Worm (Caenorhabditis elegans) whole organism, L4 larva: ENCODE data around the gene clec-51.

Experiments used
- F44E2.7 ChIP-seq: fragments of 200-800 bp; sonication (Bioruptor generic); IDR thresholded peaks from 2 replicates; pipeline ENCODE4 v2.1.2; 2022; ENCODE audit warnings: missing genetic modification characterization, missing compliant biosample characterization
- ZK337.2 ChIP-seq: fragments of 200-800 bp; sonication (Bioruptor generic); IDR thresholded peaks from 2 replicates; pipeline ENCODE4 v1.3.6; 2022; ENCODE audit warnings: missing genetic modification reagents, missing genetic modification characterization, missing compliant biosample characterization
- aha-1 ChIP-seq: fragments of 150-350 bp; peaks from one replicate; lab custom pipeline; 2014; ENCODE audit warnings: missing biosample characterization, missing genetic modification characterization
- attf-4 ChIP-seq: sonication (generic microtip); optimal IDR thresholded peaks from 3 replicates; lab custom pipeline; 2017; ENCODE audit warnings: missing biosample characterization, missing genetic modification characterization
- ceh-20 ChIP-seq: fragments of 200-800 bp; sonication (Bioruptor generic); IDR thresholded peaks from 2 replicates; pipeline ENCODE4 v1.3.6; 2022; ENCODE audit warnings: missing genetic modification reagents, missing genetic modification characterization, missing compliant biosample characterization
- ceh-32 ChIP-seq: sonication (generic microtip); optimal IDR thresholded peaks from 2 replicates; lab custom pipeline; 2016; ENCODE audit warnings: mild to moderate bottlenecking, missing genetic modification characterization, missing compliant biosample characterization; ENCODE audit not compliant: poor library complexity
- daf-16 ChIP-seq, 3 experiments: sonication (generic microtip); optimal IDR thresholded peaks; 2 replicates each; lab custom pipeline; 2016 to 2017; ENCODE audit warnings: missing genetic modification characterization in 3 of 3, missing genetic modification reagents in 3 of 3, mild to moderate bottlenecking in 2 of 3, missing compliant biosample characterization in 2 of 3, missing biosample characterization in 1 of 3, moderate library complexity in 1 of 3
- dmd-6 ChIP-seq: fragments of 200-800 bp; sonication (Bioruptor generic); IDR thresholded peaks from 2 replicates; pipeline ENCODE4 v1.3.6; 2022; ENCODE audit warnings: missing genetic modification reagents, missing genetic modification characterization, missing compliant biosample characterization
- duxl-1 ChIP-seq: sonication (generic microtip); optimal IDR thresholded peaks from 2 replicates; lab custom pipeline; 2016; ENCODE audit warnings: mild to moderate bottlenecking, missing genetic modification characterization, moderate library complexity, missing compliant biosample characterization; ENCODE audit not compliant: poor library complexity
- dve-1 ChIP-seq: sonication (generic microtip); optimal IDR thresholded peaks from 2 replicates; lab custom pipeline; 2017; ENCODE audit warnings: antibody characterized with exemption, mild to moderate bottlenecking, missing genetic modification characterization, missing compliant biosample characterization; ENCODE audit not compliant: insufficient read depth
- egl-27 ChIP-seq: sonication (generic microtip); optimal IDR thresholded peaks from 3 replicates; lab custom pipeline; 2017; ENCODE audit warnings: missing biosample characterization, missing genetic modification reagents, missing genetic modification characterization
- fkh-10 ChIP-seq: fragments of 150-350 bp; optimal IDR thresholded peaks from 2 replicates; lab custom pipeline; 2014; ENCODE audit warnings: missing biosample characterization, missing genetic modification reagents, missing genetic modification characterization
- hlh-11 ChIP-seq: fragments of 200-800 bp; sonication (Bioruptor generic); optimal IDR thresholded peaks from 2 replicates; lab custom pipeline; 2018; ENCODE audit warnings: mild to moderate bottlenecking, missing genetic modification characterization, missing compliant biosample characterization
- hlh-30 ChIP-seq: sonication (generic microtip); optimal IDR thresholded peaks from 2 replicates; lab custom pipeline; 2017; ENCODE audit warnings: antibody characterized with exemption, mild to moderate bottlenecking, missing genetic modification characterization, missing compliant biosample characterization; ENCODE audit not compliant: insufficient read depth
- hmg-1.1 ChIP-seq: fragments of 200-800 bp; sonication (Bioruptor generic); IDR thresholded peaks from 2 replicates; pipeline ENCODE4 v1.3.6; 2022; ENCODE audit warnings: missing genetic modification reagents, missing genetic modification characterization, missing compliant biosample characterization
- jun-1 ChIP-seq: fragments of 150-350 bp; optimal IDR thresholded peaks from 2 replicates; lab custom pipeline; 2014; ENCODE audit warnings: missing biosample characterization, missing genetic modification reagents, missing genetic modification characterization
- lir-3 ChIP-seq: sonication (generic microtip); optimal IDR thresholded peaks from 2 replicates; lab custom pipeline; 2016; ENCODE audit warnings: mild to moderate bottlenecking, missing genetic modification characterization, missing compliant biosample characterization
- madf-9 ChIP-seq: fragments of 200-800 bp; sonication (Bioruptor generic); conservative IDR thresholded peaks from 2 replicates; pipeline ENCODE4 v1.3.6; 2022; ENCODE audit warnings: missing genetic modification reagents, missing genetic modification characterization, missing compliant biosample characterization
- mdt-29 ChIP-seq: fragments of 200-800 bp; sonication (Bioruptor generic); IDR thresholded peaks from 2 replicates; pipeline ENCODE4 v1.3.6; 2022; ENCODE audit warnings: missing genetic modification reagents, missing genetic modification characterization, missing compliant biosample characterization
- mes-2 ChIP-seq: sonication (generic microtip); optimal IDR thresholded peaks from 2 replicates; lab custom pipeline; 2016; ENCODE audit warnings: missing genotype, mild to moderate bottlenecking, missing genetic modification characterization, missing compliant biosample characterization; ENCODE audit not compliant: poor library complexity, severe bottlenecking
- mxl-3 ChIP-seq: fragments of 200-800 bp; sonication (Bioruptor generic); optimal IDR thresholded peaks from 2 replicates; lab custom pipeline; 2018; ENCODE audit warnings: mild to moderate bottlenecking, missing genetic modification characterization, missing compliant biosample characterization
- nhr-102 ChIP-seq: sonication (generic microtip); optimal IDR thresholded peaks from 2 replicates; lab custom pipeline; 2016; ENCODE audit warnings: mild to moderate bottlenecking, missing genetic modification characterization, moderate library complexity, missing compliant biosample characterization
- nhr-111 ChIP-seq: fragments of 200-800 bp; sonication (Bioruptor generic); optimal IDR thresholded peaks from 2 replicates; lab custom pipeline; 2018; ENCODE audit warnings: mild to moderate bottlenecking, missing genetic modification characterization, missing compliant biosample characterization
- nhr-25 ChIP-seq: sonication (generic microtip); optimal IDR thresholded peaks from 2 replicates; lab custom pipeline; 2017; ENCODE audit warnings: missing genetic modification characterization, mild to moderate bottlenecking, missing compliant biosample characterization, antibody characterized with exemption, moderate library complexity, borderline replicate concordance; ENCODE audit not compliant: insufficient read depth
- nhr-28 ChIP-seq: fragments of 150-350 bp; optimal IDR thresholded peaks from 2 replicates; lab custom pipeline; 2014; ENCODE audit warnings: missing biosample characterization, missing genetic modification characterization
- nhr-6 ChIP-seq: fragments of 150-350 bp; optimal IDR thresholded peaks from 2 replicates; lab custom pipeline; 2014; ENCODE audit warnings: missing biosample characterization, missing genetic modification characterization
- nhr-77 ChIP-seq: fragments of 150-350 bp; optimal IDR thresholded peaks from 2 replicates; lab custom pipeline; 2014; ENCODE audit warnings: missing biosample characterization, missing genetic modification characterization
- pqm-1 ChIP-seq: sonication (generic microtip); optimal IDR thresholded peaks from 2 replicates; lab custom pipeline; 2017; ENCODE audit warnings: missing biosample characterization, missing genetic modification characterization
- set-16 ChIP-seq: fragments of 200-800 bp; sonication (Bioruptor generic); IDR thresholded peaks from 2 replicates; pipeline ENCODE4 v1.3.6; 2022; ENCODE audit warnings: missing genetic modification reagents, missing genetic modification characterization, missing compliant biosample characterization
- unc-62 ChIP-seq, 3 experiments: fragments of 150-350 bp in 1 of 3; sonication (generic microtip); optimal IDR thresholded peaks in 2 of 3; peaks in 1 of 3; 1 replicate in 1 of 3; 2 replicates in 2 of 3; lab custom pipeline; 2014 to 2017; ENCODE audit warnings: missing biosample characterization in 3 of 3, missing genetic modification characterization in 3 of 3, missing genetic modification reagents in 3 of 3, missing genotype in 1 of 3
- zag-1 ChIP-seq: fragments of 150-350 bp; optimal IDR thresholded peaks from 2 replicates; lab custom pipeline; 2014; ENCODE audit warnings: missing biosample characterization, missing genetic modification characterization
- ztf-7 ChIP-seq: fragments of 150-350 bp; optimal IDR thresholded peaks from 2 replicates; lab custom pipeline; 2014; ENCODE audit warnings: missing biosample characterization, missing genetic modification characterization

clec-51 gene

DNA sequence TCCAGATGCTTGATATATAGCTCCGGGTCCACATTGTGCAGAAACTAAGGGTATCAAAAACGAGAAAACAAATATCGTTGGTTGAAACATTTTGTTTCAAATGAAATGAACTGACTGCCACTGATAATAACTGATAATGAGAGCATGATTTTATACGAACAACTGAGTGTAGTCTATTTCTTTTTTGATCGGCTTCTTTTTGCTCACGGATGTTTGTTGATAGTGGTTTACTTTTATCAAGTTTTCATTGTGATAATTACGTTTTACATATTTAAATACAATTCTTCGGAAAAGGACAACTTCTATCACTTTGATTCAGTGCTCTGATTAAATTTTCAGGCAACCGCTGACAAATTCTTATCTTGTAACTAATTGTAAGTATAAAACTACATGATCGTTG is at the start of gene clec-51:
Gene clec-51, minus strand, starts transcription at position 114 of the 400 bp plus-strand sequence.
- peak; percentile 90 for TF ChIP-seq pqm-1 (tag; lab: Kevin White, UChicago)
- peak; percentile 55 for TF ChIP-seq dve-1 (tag; lab: Kevin White, UChicago)
- TF ChIP-seq dmd-6: peak; percentile 67
- TF ChIP-seq nhr-77 (tag; lab: Kevin White, UChicago): peak; percentile 15
- no peak for TF ChIP-seq jun-1
- TF ChIP-seq lir-3 (tag; lab: Kevin White, UChicago): no peak
- peak; percentile 58 for TF ChIP-seq nhr-28 (tag; lab: Kevin White, UChicago)
- peak; percentile 70 for TF ChIP-seq hlh-11 (tag; lab: Kevin White, UChicago)
- no peak for TF ChIP-seq daf-16 (GFP tag; optimal IDR thresholded peaks at IDR 0.05; lab: Kevin White, UChicago)
- TF ChIP-seq daf-16 (tag; optimal IDR thresholded peaks at IDR 0.05; lab: Kevin White, UChicago): peak; percentile 66

DNA sequence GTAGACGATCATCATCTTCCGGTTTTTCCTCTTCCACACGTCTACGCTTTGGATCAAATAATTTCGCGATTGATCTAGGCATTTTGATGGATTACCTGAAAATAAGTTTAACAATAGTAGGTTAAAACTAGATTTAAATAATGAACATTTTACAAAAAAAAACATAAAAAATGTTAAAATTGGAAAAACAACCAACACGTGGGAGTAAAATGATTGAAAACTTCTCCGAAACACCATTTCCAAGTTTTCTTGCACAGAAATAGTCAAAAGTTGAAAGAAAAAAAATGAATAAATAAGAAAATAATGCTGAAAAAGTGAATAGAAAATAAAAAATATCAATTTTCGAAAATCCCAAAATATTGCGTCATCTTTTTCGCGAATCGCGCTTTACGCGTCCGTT is 48.1 kb upstream of the clec-51 start, which contains the start of gene C07G1.7:
Gene C07G1.7, minus strand, starts transcription at position 101 of the 400 bp plus-strand sequence.
- TF ChIP-seq F44E2.7 (GFP tag; lab: Robert Waterston, UW) (no peak), mxl-3 (no peak)

DNA sequence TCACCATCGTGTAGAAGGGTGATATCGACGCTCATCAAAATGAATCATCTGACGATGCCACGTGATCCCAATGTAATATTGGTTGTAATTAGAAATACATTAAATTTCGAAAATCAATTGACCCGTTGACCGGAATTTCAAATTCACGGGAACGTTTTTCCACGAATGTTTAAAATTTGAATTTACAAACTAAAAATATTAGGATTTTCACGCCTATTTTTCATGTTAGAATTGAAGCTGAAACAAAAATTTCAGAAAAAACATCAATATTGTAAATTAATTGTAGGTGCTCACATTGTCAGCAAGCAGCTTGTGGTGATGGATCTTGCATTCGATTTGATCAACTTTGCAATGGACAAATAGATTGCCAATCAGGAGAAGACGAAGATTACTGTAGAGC is 46.7 kb upstream of the clec-51 start, which contains the start of gene C07G1.6:
Gene C07G1.6, minus strand, starts transcription at position 101 of the 400 bp plus-strand sequence.
- no peak for TF ChIP-seq fkh-10
- no peak for TF ChIP-seq madf-9

DNA sequence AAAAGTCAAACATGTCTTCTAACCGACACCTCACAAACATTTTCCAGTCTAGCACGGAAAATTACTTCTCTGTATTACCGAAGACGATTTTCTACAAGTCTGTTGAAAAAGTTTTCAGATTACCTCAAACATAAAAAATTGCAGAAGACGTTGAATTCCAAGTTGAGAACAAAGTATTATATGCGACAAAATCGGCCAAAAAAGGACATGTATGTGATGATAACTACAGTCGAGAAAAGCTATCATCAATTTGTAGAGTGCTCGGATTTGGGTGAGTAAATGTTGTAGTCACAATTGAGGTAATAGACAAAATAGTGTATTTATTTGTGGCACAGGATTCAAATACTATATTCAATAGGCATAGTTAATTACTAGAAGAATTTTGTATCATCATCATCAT is 45.3 kb upstream of the clec-51 start:
- TF ChIP-seq aha-1 (tag; lab: Kevin White, UChicago) (peak; percentile 55), unc-62 (GFP tag; optimal IDR thresholded peaks at IDR 0.05 in 1 of 2; lab: Kevin White, UChicago) (peak in 1 of 2 experiments; percentile 94), unc-62 (tag; optimal IDR thresholded peaks at IDR 0.05; lab: Kevin White, UChicago) (no peak), ceh-32 (tag; lab: Kevin White, UChicago) (no peak)

DNA sequence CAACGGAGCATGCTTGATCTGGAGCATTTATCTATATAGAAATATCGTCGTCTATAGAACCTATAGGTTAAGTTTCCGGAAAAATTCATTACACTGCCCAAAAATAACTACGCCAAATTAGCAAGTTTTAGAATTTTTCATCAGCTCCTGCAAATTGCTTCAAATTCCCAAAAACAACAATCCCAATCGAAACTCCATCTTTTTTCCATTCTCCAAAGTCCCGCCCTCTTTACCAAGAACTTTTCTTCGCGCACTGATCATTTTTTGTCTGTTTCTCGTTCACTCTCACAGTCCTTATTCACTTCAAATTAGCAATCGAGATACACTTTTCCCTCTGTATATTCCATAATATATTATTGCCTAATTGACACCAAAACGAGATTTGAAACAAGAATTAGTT is 42.7 kb upstream of the clec-51 start, which contains the start of gene svh-1:
Gene svh-1, plus strand, starts transcription at position 301 of the 400 bp plus-strand sequence.
- TF ChIP-seq ceh-20 (GFP tag; lab: Robert Waterston, UW): no peak
- no peak for TF ChIP-seq mxl-3
- TF ChIP-seq zag-1 (tag; lab: Kevin White, UChicago): no peak
- no peak for TF ChIP-seq egl-27 (tag; lab: Kevin White, UChicago)
- TF ChIP-seq ZK337.2 (GFP tag; lab: Robert Waterston, UW): no peak
- TF ChIP-seq nhr-111: no peak
- no peak for TF ChIP-seq attf-4 (tag; lab: Kevin White, UChicago)
- TF ChIP-seq nhr-25 (tag; lab: Kevin White, UChicago): no peak
- TF ChIP-seq madf-9: no peak
- no peak for TF ChIP-seq set-16
- TF ChIP-seq ztf-7 (tag; lab: Kevin White, UChicago): no peak
- no peak for TF ChIP-seq duxl-1 (tag; lab: Kevin White, UChicago)

DNA sequence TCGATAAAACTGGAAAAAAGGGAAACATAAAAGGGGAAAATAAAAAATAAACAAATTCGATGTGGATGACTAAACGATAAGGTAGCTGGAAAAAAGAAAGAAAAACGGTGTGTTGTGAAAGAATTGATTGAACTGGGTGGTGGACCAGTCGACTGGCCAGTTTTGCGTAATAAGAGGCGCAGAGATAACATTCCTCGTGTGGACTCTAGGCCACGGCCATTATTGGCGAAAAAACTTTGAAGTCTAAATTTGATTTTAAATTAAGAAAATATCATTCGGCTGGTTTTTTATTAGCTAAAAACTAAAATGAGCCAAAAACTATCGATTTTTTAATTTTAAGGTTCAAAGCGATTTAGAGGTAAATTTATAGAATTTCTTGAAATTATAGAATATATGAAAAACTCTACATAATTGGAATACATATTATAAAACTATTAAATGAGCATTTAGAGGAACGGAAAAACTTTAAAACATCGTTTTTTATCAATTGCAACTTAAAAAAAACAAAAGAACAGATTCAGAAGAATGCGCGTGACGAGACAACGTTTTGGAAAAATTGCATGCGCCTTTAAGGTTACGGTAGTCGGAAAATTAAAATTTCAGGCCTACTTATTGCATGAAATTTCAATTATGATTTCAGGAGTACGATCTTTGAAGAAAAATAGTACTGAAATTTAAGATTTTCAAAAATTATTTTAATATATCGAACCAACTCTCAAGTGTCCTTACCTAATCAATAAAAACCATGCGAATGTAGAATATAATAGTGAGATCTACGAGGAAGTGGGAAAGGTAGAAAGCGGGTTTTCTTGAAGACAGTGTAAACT is 41.9 kb upstream of the clec-51 start, which contains the start of gene hgrs-1:
Gene hgrs-1, minus strand, starts transcription at position 777 of the 827 bp plus-strand sequence.
- TF ChIP-seq nhr-6 (tag; lab: Kevin White, UChicago): peak; percentile 23
- peak; percentile 28 for TF ChIP-seq hlh-30
- peak; percentile 69 for TF ChIP-seq mes-2
- peak; percentile 22; the same call in 1 of the 2 replicates for TF ChIP-seq hmg-1.1
- TF ChIP-seq nhr-25 (tag; lab: Kevin White, UChicago): no peak
- TF ChIP-seq mdt-29 (GFP tag; lab: Robert Waterston, UW): no peak
- TF ChIP-seq unc-62 (GFP tag; optimal IDR thresholded peaks at IDR 0.05 in 1 of 2; lab: Kevin White, UChicago): no peak
- no peak for TF ChIP-seq unc-62 (tag; optimal IDR thresholded peaks at IDR 0.05; lab: Kevin White, UChicago)
- TF ChIP-seq nhr-102: no peak
